Worm (Caenorhabditis elegans): ENCODE results near the gene C54G10.1.

- TF ChIP-seq T22C8.4 (GFP tag; IDR thresholded peaks at IDR 0.05) (0 out of 2 replicates have a peak, but pooled peaks have one; percentile 50), med-1 (GFP tag; optimal IDR thresholded peaks at IDR 0.05; ENCODE audit: insufficient read depth) (no peak), flt-1 (GFP tag; IDR thresholded peaks at IDR 0.05) (peak; percentile 69), ztf-23 (GFP tag; IDR thresholded peaks at IDR 0.05) (peak; percentile 88)
These were observed 44.6 kb downstream of the C54G10.1 start, which contains the start of gene C47E8.4 for ce11 chrV:14685435-14686058.

Measured in whole organism, midembryonic.